Worm (Caenorhabditis elegans) whole organism, early embryonic: ENCODE data around the gene pfkb-1.2.

Experiments used
- aly-1 ChIP-seq: sonication (generic microtip); optimal IDR thresholded peaks from 2 replicates; lab custom pipeline; 2016; ENCODE audit warnings: missing genetic modification characterization, missing compliant biosample characterization
- ama-1 ChIP-seq: fragments of 150-350 bp; optimal IDR thresholded peaks from 2 replicates; lab custom pipeline; 2014
- ets-7 ChIP-seq: sonication (generic microtip); optimal IDR thresholded peaks from 2 replicates; lab custom pipeline; 2016; ENCODE audit warnings: missing genotype, missing genetic modification characterization, missing compliant biosample characterization
- hmbx-1 ChIP-seq: sonication (generic microtip); optimal IDR thresholded peaks from 2 replicates; lab custom pipeline; 2016; ENCODE audit warnings: mild to moderate bottlenecking, missing genetic modification characterization, missing compliant biosample characterization
- hnd-1 ChIP-seq: sonication (generic microtip); optimal IDR thresholded peaks from 2 replicates; lab custom pipeline; 2016; ENCODE audit warnings: missing genetic modification characterization, missing compliant biosample characterization
- tbx-11 ChIP-seq: fragments of 200-800 bp; sonication (Bioruptor generic); IDR thresholded peaks from 2 replicates; pipeline ENCODE4 v1.3.6; 2022; ENCODE audit warnings: missing genetic modification characterization, missing compliant biosample characterization

ce11 chrIV:5947555-5948151, 5.9 kb downstream of the pfkb-1.2 start, which contains the start of gene rps-25:
- no peak for TF ChIP-seq ama-1 (lab: Kevin White, UChicago)
- TF ChIP-seq ets-7: no peak
- no peak for TF ChIP-seq tbx-11 (GFP tag; lab: Robert Waterston, UW)
- TF ChIP-seq hnd-1: no peak
- no peak for TF ChIP-seq aly-1 (tag; lab: Kevin White, UChicago)
- TF ChIP-seq hmbx-1 (tag; lab: Kevin White, UChicago): no peak
